Worm (Caenorhabditis elegans): ENCODE measurements around the gene his-72.

The his-72 gene

ce11 chrIII:12369476-12369875 is 626 bp upstream of the his-72 start (continued):
- TF ChIP-seq sox-4 (tag; optimal IDR thresholded peaks at IDR 0.05) = no peak
- no peak for TF ChIP-seq pqm-1 (tag; optimal IDR thresholded peaks at IDR 0.05)
- TF ChIP-seq snpc-4 (tag; optimal IDR thresholded peaks at IDR 0.05) = no peak
- no peak for TF ChIP-seq tlp-1 (tag; optimal IDR thresholded peaks at IDR 0.05)
- no peak for TF ChIP-seq nhr-76 (tag; optimal IDR thresholded peaks at IDR 0.05)
- no peak for TF ChIP-seq unc-62 (GFP tag; optimal IDR thresholded peaks at IDR 0.05)
- TF ChIP-seq lin-15B (tag; optimal IDR thresholded peaks at IDR 0.05) = no peak
- peak; percentile 28 for TF ChIP-seq lin-13 (GFP tag; optimal IDR thresholded peaks at IDR 0.05)
- TF ChIP-seq nhr-28 (tag; optimal IDR thresholded peaks at IDR 0.05) = no peak
- TF ChIP-seq ama-1 (optimal IDR thresholded peaks at IDR 0.05) = no peak
- no peak for TF ChIP-seq vab-15 (tag; optimal IDR thresholded peaks at IDR 0.05)
- no peak for TF ChIP-seq C04F5.9 (tag; optimal IDR thresholded peaks at IDR 0.05)
- no peak for TF ChIP-seq egl-27 (tag; optimal IDR thresholded peaks at IDR 0.05)
- TF ChIP-seq ceh-8 (GFP tag; optimal IDR thresholded peaks at IDR 0.05) = no peak
- peak; percentile 92 for TF ChIP-seq fkh-8 (tag; optimal IDR thresholded peaks at IDR 0.05)
- no peak for TF ChIP-seq nhr-90 (tag; optimal IDR thresholded peaks at IDR 0.05; ENCODE audit: poor library complexity)
- peak; percentile 6 for TF ChIP-seq tbx-2 (tag; optimal IDR thresholded peaks at IDR 0.05)
- TF ChIP-seq nhr-47 (tag; optimal IDR thresholded peaks at IDR 0.05) = no peak
- no peak for TF ChIP-seq unc-98 (GFP tag; IDR thresholded peaks at IDR 0.05)
- TF ChIP-seq C16A3.4 (tag; optimal IDR thresholded peaks at IDR 0.05) = no peak
- peak; percentile 69 to 72 for TF ChIP-seq efl-1 (optimal IDR thresholded peaks at IDR 0.05)
- TF ChIP-seq efl-1 (GFP tag; optimal IDR thresholded peaks at IDR 0.05 in 1 of 2) = peak; percentile 48 to 96
- no peak for TF ChIP-seq aha-1 (tag; optimal IDR thresholded peaks at IDR 0.05)
- TF ChIP-seq jun-1 (tag; optimal IDR thresholded peaks at IDR 0.05) = no peak
- no peak for TF ChIP-seq sptf-1 (tag; optimal IDR thresholded peaks at IDR 0.05)
- peak; percentile 70 for TF ChIP-seq F16B12.6 (tag; optimal IDR thresholded peaks at IDR 0.05)
- no peak for TF ChIP-seq nhr-11 (tag; optimal IDR thresholded peaks at IDR 0.05)
- TF ChIP-seq lin-39 (tag; optimal IDR thresholded peaks at IDR 0.05) = no peak
- no peak for TF ChIP-seq zip-4 (GFP tag; optimal IDR thresholded peaks at IDR 0.05)
- no peak for TF ChIP-seq ceh-63 (GFP tag; optimal IDR thresholded peaks at IDR 0.05)
- TF ChIP-seq ceh-90 (tag; optimal IDR thresholded peaks at IDR 0.05) = no peak
- TF ChIP-seq unc-86 (tag; optimal IDR thresholded peaks at IDR 0.05) = peak; percentile 51
- TF ChIP-seq pag-3 (tag; optimal IDR thresholded peaks at IDR 0.05; ENCODE audit: borderline replicate concordance, insufficient read depth) = no peak
- no peak for TF ChIP-seq egl-13 (tag; optimal IDR thresholded peaks at IDR 0.05)
- peak; percentile 60 to 65 for TF ChIP-seq lin-35 (GFP tag; optimal IDR thresholded peaks at IDR 0.05)
- no peak for TF ChIP-seq elt-2 (tag; optimal IDR thresholded peaks at IDR 0.05)
- TF ChIP-seq fkh-10 (GFP tag; optimal IDR thresholded peaks at IDR 0.05) = no peak
- no peak for TF ChIP-seq ztf-11 (tag; optimal IDR thresholded peaks at IDR 0.05)
- no peak for TF ChIP-seq efl-3 (GFP tag; optimal IDR thresholded peaks at IDR 0.05)
- no peak for TF ChIP-seq nhr-237 (tag; optimal IDR thresholded peaks at IDR 0.05)
- TF ChIP-seq grh-1 (GFP tag; IDR thresholded peaks at IDR 0.05) = no peak
- no peak for TF ChIP-seq mab-9 (GFP tag; IDR thresholded peaks at IDR 0.05)
- peak in 2 of 3 experiments; percentile 49 to 52 for TF ChIP-seq dpl-1 (GFP tag; optimal IDR thresholded peaks at IDR 0.05)
- TF ChIP-seq ztf-4 (tag; optimal IDR thresholded peaks at IDR 0.05) = peak; percentile 23
- no peak for TF ChIP-seq hpl-2 (GFP tag; optimal IDR thresholded peaks at IDR 0.05)
- no peak for TF ChIP-seq aly-2 (tag; optimal IDR thresholded peaks at IDR 0.05)
- TF ChIP-seq nhr-20 (tag; optimal IDR thresholded peaks at IDR 0.05) = peak; percentile 42
- no peak for TF ChIP-seq irx-1 (tag; optimal IDR thresholded peaks at IDR 0.05)
- no peak for TF ChIP-seq zag-1 (tag; optimal IDR thresholded peaks at IDR 0.05)
- TF ChIP-seq nhr-71 (tag; optimal IDR thresholded peaks at IDR 0.05) = peak; percentile 56
- TF ChIP-seq xbp-1 (tag; optimal IDR thresholded peaks at IDR 0.05) = no peak
- TF ChIP-seq dsc-1 (tag; optimal IDR thresholded peaks at IDR 0.05) = peak; percentile 59
- no peak for TF ChIP-seq nhr-85 (tag)
- TF ChIP-seq snu-23 (GFP tag; optimal IDR thresholded peaks at IDR 0.05) = peak; percentile 50
- TF ChIP-seq ets-5 (GFP tag; IDR thresholded peaks at IDR 0.05) = no peak

Data from whole organism, L1 larva.